Worm (Caenorhabditis elegans) whole organism, L1 larva: ENCODE measurements around the gene sra-8.
A peak's percentile ranks its signal among the peaks of the same experiment; 100 is the strongest.

Experiments used
- elt-2 ChIP-seq: sonication (generic microtip); optimal IDR thresholded peaks from 2 replicates; lab custom pipeline; 2016; ENCODE audit warnings: missing genetic modification characterization, mild to moderate bottlenecking, inconsistent platforms, missing compliant biosample characterization, missing genetic modification reagents
- elt-3 ChIP-seq, 6 experiments: fragments of 150-350 bp in 1 of 6; sonication (generic microtip); optimal IDR thresholded peaks; 2 replicates each; lab custom pipeline; 2017 to 2018; ENCODE audit warnings: missing biosample characterization in 6 of 6, missing genetic modification characterization in 6 of 6, inconsistent platforms in 1 of 6
- fkh-4 ChIP-seq: sonication (generic microtip); optimal IDR thresholded peaks from 2 replicates; lab custom pipeline; 2016; ENCODE audit warnings: missing compliant biosample characterization, missing genetic modification characterization, borderline replicate concordance
- lin-14 ChIP-seq: fragments of 200-800 bp; sonication (Bioruptor generic); optimal IDR thresholded peaks from 2 replicates; lab custom pipeline; 2018; ENCODE audit warnings: mild to moderate bottlenecking, missing genetic modification characterization, moderate library complexity, missing compliant biosample characterization
- lin-39 ChIP-seq: fragments of 150-350 bp; optimal IDR thresholded peaks from 2 replicates; lab custom pipeline; 2014; ENCODE audit warnings: missing biosample characterization, missing genetic modification reagents, missing genetic modification characterization
- mep-1 ChIP-seq: fragments of 150-350 bp; optimal IDR thresholded peaks from 2 replicates; lab custom pipeline; 2014; ENCODE audit warnings: missing biosample characterization, missing genetic modification characterization
- nhr-11 ChIP-seq: fragments of 150-350 bp; optimal IDR thresholded peaks from 2 replicates; lab custom pipeline; 2014; ENCODE audit warnings: missing biosample characterization, missing genetic modification characterization
- nhr-20 ChIP-seq: sonication (generic microtip); optimal IDR thresholded peaks from 2 replicates; lab custom pipeline; 2016; ENCODE audit warnings: mild to moderate bottlenecking, missing genetic modification characterization, missing compliant biosample characterization
- nhr-28 ChIP-seq: fragments of 150-350 bp; optimal IDR thresholded peaks from 2 replicates; lab custom pipeline; 2014; ENCODE audit warnings: missing biosample characterization, missing genetic modification characterization
- nhr-90 ChIP-seq: sonication (generic microtip); optimal IDR thresholded peaks from 2 replicates; lab custom pipeline; 2016; ENCODE audit warnings: mild to moderate bottlenecking, missing genetic modification characterization, missing compliant biosample characterization; ENCODE audit not compliant: poor library complexity
- skn-1 ChIP-seq: fragments of 150-350 bp; optimal IDR thresholded peaks from 2 replicates; lab custom pipeline; 2014; ENCODE audit warnings: missing biosample characterization, missing genetic modification characterization
- sox-4 ChIP-seq: sonication (generic microtip); optimal IDR thresholded peaks from 2 replicates; lab custom pipeline; 2016; ENCODE audit warnings: missing genetic modification characterization, missing compliant biosample characterization
- xbp-1 ChIP-seq: sonication (generic microtip); optimal IDR thresholded peaks from 2 replicates; lab custom pipeline; 2016; ENCODE audit warnings: missing genetic modification characterization, missing compliant biosample characterization

- no peak for TF ChIP-seq nhr-28 (tag; lab: Kevin White, UChicago)
- TF ChIP-seq fkh-4 (tag; lab: Kevin White, UChicago), result no peak
- no peak for TF ChIP-seq lin-39 (tag; lab: Kevin White, UChicago)
- peak; percentile 47 for TF ChIP-seq mep-1 (tag; lab: Kevin White, UChicago)
- TF ChIP-seq lin-14 (GFP tag; lab: Kevin White, UChicago), result peak; percentile 72
- no peak for TF ChIP-seq elt-2
- TF ChIP-seq nhr-20 (tag; lab: Kevin White, UChicago), result peak; percentile 69
- no peak for TF ChIP-seq nhr-90 (tag; lab: Kevin White, UChicago)
- TF ChIP-seq elt-3 (tag; optimal IDR thresholded peaks at IDR 0.05; lab: Kevin White, UChicago), result peak in 2 of 6 experiments; percentile 9 to 34
- no peak for TF ChIP-seq nhr-11 (tag; lab: Kevin White, UChicago)
- TF ChIP-seq sox-4 (tag; lab: Kevin White, UChicago), result no peak
- no peak for TF ChIP-seq skn-1 (tag; lab: Kevin White, UChicago)
- no peak for TF ChIP-seq xbp-1 (tag; lab: Kevin White, UChicago)
Observed at ce11 chrII:9560895-9561294, 23.4 kb downstream of the sra-8 start.
